Fruit fly (Drosophila melanogaster) whole organism, embryonic: ENCODE data around the gene bwa.
A peak's percentile ranks its signal among the peaks of the same experiment; 100 is the strongest.

Experiments
- Awh ChIP-seq: fragments of 200-800 bp; sonication (Bioruptor generic); IDR thresholded peaks from 2 replicates; pipeline ENCODE4, ENCODE4 v1.3.6; 2022; ENCODE audit warnings: missing biosample characterization, missing genetic modification characterization
- BtbVII ChIP-seq: fragments of 200-800 bp; sonication (Bioruptor generic); optimal IDR thresholded peaks from 3 replicates; lab custom pipeline; 2017; ENCODE audit warnings: missing biosample characterization, mild to moderate bottlenecking, missing genetic modification characterization
- CG10462 ChIP-seq: fragments of 200-800 bp; sonication (Bioruptor generic); optimal IDR thresholded peaks from 2 replicates; lab custom pipeline; 2016; ENCODE audit warnings: missing biosample characterization, missing genetic modification characterization
- CG11456 ChIP-seq: fragments of 200-800 bp; sonication (Bioruptor generic); IDR thresholded peaks from 3 replicates; pipeline ENCODE4 v1.3.6; 2022; ENCODE audit warnings: missing biosample characterization, missing genetic modification characterization
- CG11560 ChIP-seq: fragments of 200-800 bp; sonication (Bioruptor generic); IDR thresholded peaks from 3 replicates; pipeline ENCODE4 v1.3.6; 2022; ENCODE audit warnings: missing biosample characterization, missing genetic modification characterization
- CG15601 ChIP-seq: fragments of 200-800 bp; sonication (Bioruptor generic); optimal IDR thresholded peaks from 3 replicates; lab custom pipeline; 2019; ENCODE audit warnings: missing biosample characterization, mild to moderate bottlenecking, missing genetic modification characterization, moderate library complexity
- CG1603 ChIP-seq: fragments of 200-800 bp; sonication (Bioruptor generic); optimal IDR thresholded peaks from 2 replicates; lab custom pipeline; 2019; ENCODE audit warnings: missing biosample characterization, mild to moderate bottlenecking, missing genetic modification characterization, moderate library complexity
- CG17328 ChIP-seq: fragments of 200-800 bp; sonication (Bioruptor generic); IDR thresholded peaks from 2 replicates; pipeline ENCODE4 v1.3.6; 2022; ENCODE audit warnings: missing biosample characterization, missing genetic modification characterization
- CG17359 ChIP-seq: fragments of 200-800 bp; sonication (Bioruptor generic); optimal IDR thresholded peaks from 3 replicates; lab custom pipeline; 2018; ENCODE audit warnings: missing biosample characterization, mild to moderate bottlenecking, missing genetic modification characterization, moderate library complexity
- CG18619 ChIP-seq: fragments of 200-800 bp; sonication (Bioruptor generic); optimal IDR thresholded peaks from 3 replicates; lab custom pipeline; 2017; ENCODE audit warnings: missing biosample characterization, mild to moderate bottlenecking, missing genetic modification characterization
- CG2129 ChIP-seq: fragments of 200-800 bp; sonication (Bioruptor generic); IDR thresholded peaks from 2 replicates; pipeline ENCODE4 v1.3.6; 2022; ENCODE audit warnings: missing biosample characterization, missing genetic modification characterization; ENCODE audit not compliant: partially characterized antibody
- CG2678 ChIP-seq: fragments of 200-800 bp; sonication (Bioruptor generic); optimal IDR thresholded peaks from 3 replicates; lab custom pipeline; 2019; ENCODE audit warnings: missing biosample characterization, mild to moderate bottlenecking, missing genetic modification characterization, moderate library complexity
- CG2875 ChIP-seq: fragments of 200-800 bp; sonication (Bioruptor generic); optimal IDR thresholded peaks from 2 replicates; lab custom pipeline; 2017; ENCODE audit warnings: missing biosample characterization, mild to moderate bottlenecking, missing genetic modification characterization, missing genetic modification reagents
- CG2889 ChIP-seq: fragments of 200-800 bp; sonication (Bioruptor generic); IDR thresholded peaks from 3 replicates; pipeline ENCODE4 v1.3.6; 2022; ENCODE audit warnings: missing biosample characterization, missing genetic modification characterization
- CG3281 ChIP-seq: fragments of 200-800 bp; sonication (Bioruptor generic); optimal IDR thresholded peaks from 3 replicates; lab custom pipeline; 2017; ENCODE audit warnings: missing biosample characterization, mild to moderate bottlenecking, missing genetic modification characterization
- CG3838 ChIP-seq: fragments of 200-800 bp; sonication (Bioruptor generic); optimal IDR thresholded peaks from 3 replicates; lab custom pipeline; 2016; ENCODE audit warnings: missing biosample characterization, missing genetic modification characterization
- CG42726 ChIP-seq: fragments of 200-800 bp; sonication (Bioruptor generic); IDR thresholded peaks from 2 replicates; pipeline ENCODE4 v1.3.6; 2022; ENCODE audit warnings: missing biosample characterization, missing genetic modification characterization; ENCODE audit not compliant: partially characterized antibody
- CG4328 ChIP-seq: fragments of 200-800 bp; sonication (Bioruptor generic); optimal IDR thresholded peaks from 3 replicates; lab custom pipeline; 2017; ENCODE audit warnings: missing biosample characterization, missing genetic modification reagents, missing genetic modification characterization
- CG43689 ChIP-seq: fragments of 200-800 bp; sonication (Bioruptor generic); IDR thresholded peaks from 2 replicates; pipeline ENCODE4 v1.3.6; 2022; ENCODE audit warnings: missing biosample characterization, missing genetic modification characterization
- CG6813 ChIP-seq: fragments of 200-800 bp; sonication (Bioruptor generic); optimal IDR thresholded peaks from 2 replicates; lab custom pipeline; 2017; ENCODE audit warnings: missing biosample characterization, missing genetic modification characterization, mild to moderate bottlenecking, moderate library complexity, missing genetic modification reagents
- CG8290 ChIP-seq, 3 experiments: fragments of 200-800 bp; sonication (Bioruptor generic); optimal IDR thresholded peaks; 2 replicates each; lab custom pipeline; 2016 to 2019; ENCODE audit warnings: missing biosample characterization in 3 of 3, missing genetic modification characterization in 3 of 3, mild to moderate bottlenecking in 2 of 3, moderate library complexity in 1 of 3
- Fer1 ChIP-seq: fragments of 200-800 bp; sonication (Bioruptor generic); optimal IDR thresholded peaks from 2 replicates; lab custom pipeline; 2017; ENCODE audit warnings: missing biosample characterization, mild to moderate bottlenecking, missing genetic modification characterization
- H2.0 ChIP-seq: fragments of 200-800 bp; sonication (Bioruptor generic); IDR thresholded peaks from 2 replicates; pipeline ENCODE4 v1.3.6; 2022; ENCODE audit warnings: missing biosample characterization, missing genetic modification characterization
- MTF-1 ChIP-seq: fragments of 200-800 bp; sonication (Bioruptor generic); optimal IDR thresholded peaks from 2 replicates; lab custom pipeline; 2018; ENCODE audit warnings: missing biosample characterization, mild to moderate bottlenecking, missing genetic modification characterization, borderline replicate concordance
- Med ChIP-seq: fragments of 200-800 bp; sonication (Bioruptor generic); peaks from one replicate; lab custom pipeline; 2016; ENCODE audit warnings: missing biosample characterization, missing genetic modification characterization, mild to moderate bottlenecking, inconsistent platforms, moderate library complexity
- Mrtf ChIP-seq: fragments of 200-800 bp; sonication (Bioruptor generic); IDR thresholded peaks from 3 replicates; pipeline ENCODE4 v1.3.6; 2022; ENCODE audit warnings: missing biosample characterization, missing genetic modification characterization
- Oli ChIP-seq: fragments of 200-800 bp; sonication (Bioruptor generic); optimal IDR thresholded peaks from 2 replicates; lab custom pipeline; 2018; ENCODE audit warnings: missing biosample characterization, mild to moderate bottlenecking, missing genetic modification characterization, moderate library complexity
- PHDP ChIP-seq: fragments of 200-800 bp; sonication (Bioruptor generic); optimal IDR thresholded peaks from 3 replicates; lab custom pipeline; 2018; ENCODE audit warnings: missing biosample characterization, mild to moderate bottlenecking, missing genetic modification characterization, moderate library complexity
- Ptx1 ChIP-seq: fragments of 200-800 bp; sonication (Bioruptor generic); IDR thresholded peaks from 2 replicates; pipeline ENCODE4 v1.3.6; 2022; ENCODE audit warnings: missing biosample characterization, missing genetic modification characterization
- Vsx1 ChIP-seq: fragments of 200-800 bp; sonication (Bioruptor generic); optimal IDR thresholded peaks from 2 replicates; lab custom pipeline; 2017; ENCODE audit warnings: missing biosample characterization, mild to moderate bottlenecking, missing genetic modification characterization, missing genetic modification reagents
- Xbp1 ChIP-seq: fragments of 200-800 bp; sonication (Bioruptor generic); optimal IDR thresholded peaks from 3 replicates; lab custom pipeline; 2016; ENCODE audit warnings: missing biosample characterization, mild to moderate bottlenecking, missing genetic modification characterization
- bsh ChIP-seq, 2 experiments: fragments of 200-800 bp; sonication (Bioruptor generic); optimal IDR thresholded peaks; 2 replicates each; lab custom pipeline; 2017 to 2018; ENCODE audit warnings: mild to moderate bottlenecking in 2 of 2, missing biosample characterization in 2 of 2, missing genetic modification characterization in 2 of 2, moderate library complexity in 1 of 2
- cwo ChIP-seq: fragments of 200-800 bp; sonication (Bioruptor generic); optimal IDR thresholded peaks from 3 replicates; lab custom pipeline; 2017; ENCODE audit warnings: missing biosample characterization, missing genetic modification characterization, mild to moderate bottlenecking, moderate library complexity, missing genetic modification reagents
- exex ChIP-seq: fragments of 200-800 bp; sonication (Bioruptor generic); optimal IDR thresholded peaks from 4 replicates; lab custom pipeline; 2018; ENCODE audit warnings: missing biosample characterization, mild to moderate bottlenecking, missing genetic modification characterization, moderate library complexity
- gcm ChIP-seq: fragments of 200-800 bp; sonication (Bioruptor generic); optimal IDR thresholded peaks from 2 replicates; lab custom pipeline; 2019; ENCODE audit warnings: missing biosample characterization, mild to moderate bottlenecking, missing genetic modification characterization, moderate library complexity
- gfzf ChIP-seq: fragments of 200-800 bp; sonication (Bioruptor generic); optimal IDR thresholded peaks from 2 replicates; lab custom pipeline; 2016; ENCODE audit warnings: missing biosample characterization, mild to moderate bottlenecking, missing genetic modification characterization, moderate library complexity
- jing ChIP-seq: fragments of 200-800 bp; sonication (Bioruptor generic); optimal IDR thresholded peaks from 2 replicates; lab custom pipeline; 2018; ENCODE audit warnings: missing biosample characterization, mild to moderate bottlenecking, missing genetic modification characterization
- mld ChIP-seq: fragments of 200-800 bp; sonication (Bioruptor generic); IDR thresholded peaks from 3 replicates; pipeline ENCODE4 v1.3.6; 2022; ENCODE audit warnings: missing biosample characterization, missing genetic modification characterization; ENCODE audit not compliant: partially characterized antibody
- odd ChIP-seq: fragments of 200-800 bp; sonication (Bioruptor generic); optimal IDR thresholded peaks from 2 replicates; lab custom pipeline; 2017; ENCODE audit warnings: missing biosample characterization, mild to moderate bottlenecking, missing genetic modification characterization
- pho ChIP-seq: fragments of 200-800 bp; sonication (Bioruptor generic); optimal IDR thresholded peaks from 2 replicates; lab custom pipeline; 2016; ENCODE audit warnings: missing biosample characterization, missing genetic modification characterization
- psq ChIP-seq: fragments of 200-800 bp; sonication (Bioruptor generic); optimal IDR thresholded peaks from 2 replicates; lab custom pipeline; 2017; ENCODE audit warnings: missing biosample characterization, missing genetic modification characterization
- pzg ChIP-seq: fragments of 200-800 bp; sonication (Bioruptor generic); optimal IDR thresholded peaks from 3 replicates; lab custom pipeline; 2018; ENCODE audit warnings: missing biosample characterization, mild to moderate bottlenecking, missing genetic modification characterization, moderate library complexity
- sna ChIP-seq: fragments of 200-800 bp; sonication (Bioruptor generic); IDR thresholded peaks from 2 replicates; pipeline ENCODE4 v1.3.6; 2022; ENCODE audit warnings: missing biosample characterization, missing genetic modification characterization; ENCODE audit not compliant: partially characterized antibody
- toy ChIP-seq: fragments of 200-800 bp; sonication (Bioruptor generic); IDR thresholded peaks from 2 replicates; pipeline ENCODE4 v1.3.6; 2022; ENCODE audit warnings: missing biosample characterization, missing genetic modification characterization
- ttk ChIP-seq: fragments of 200-800 bp; sonication (Bioruptor generic); IDR thresholded peaks from 2 replicates; pipeline ENCODE4 v2.1.2; 2022; ENCODE audit warnings: missing biosample characterization, missing genetic modification characterization
- tup ChIP-seq: fragments of 200-800 bp; sonication (Bioruptor generic); optimal IDR thresholded peaks from 2 replicates; lab custom pipeline; 2016; ENCODE audit warnings: missing biosample characterization, mild to moderate bottlenecking, missing genetic modification characterization, moderate library complexity
- unpg ChIP-seq: fragments of 200-800 bp; sonication (Bioruptor generic); optimal IDR thresholded peaks from 3 replicates; lab custom pipeline; 2018; ENCODE audit warnings: missing biosample characterization, mild to moderate bottlenecking, missing genetic modification characterization, moderate library complexity
- usp ChIP-seq: fragments of >200 bp; optimal IDR thresholded peaks from 2 replicates; lab custom pipeline; 2017; ENCODE audit warnings: missing biosample characterization, missing genetic modification characterization
- vvl ChIP-seq: fragments of 200-800 bp; sonication (Bioruptor generic); IDR thresholded peaks from 2 replicates; pipeline ENCODE4 v1.3.6; 2022; ENCODE audit warnings: missing biosample characterization, missing genetic modification characterization
- wek ChIP-seq: fragments of 200-800 bp; sonication (Bioruptor generic); optimal IDR thresholded peaks from 3 replicates; lab custom pipeline; 2018; ENCODE audit warnings: missing biosample characterization, mild to moderate bottlenecking, missing genetic modification characterization, moderate library complexity

Gene bwa

DNA sequence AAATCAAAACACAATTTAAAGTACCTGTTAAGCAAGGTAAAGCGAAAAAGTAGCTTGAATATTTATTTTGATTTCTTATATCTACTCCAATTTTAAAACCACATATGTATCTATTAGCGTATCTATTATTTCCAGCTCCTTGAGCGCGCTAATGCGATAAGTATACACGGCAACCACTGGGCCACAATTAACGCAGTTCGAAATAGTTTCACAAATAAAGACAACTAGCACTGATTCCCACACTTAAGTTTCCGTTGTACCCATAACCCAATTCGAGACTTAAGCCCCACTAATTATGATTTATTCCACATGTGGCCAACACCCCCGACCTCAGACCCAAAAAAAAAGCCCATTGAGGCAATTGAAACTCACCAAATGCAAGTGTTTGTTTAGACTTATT is 49.7 kb upstream of the bwa start (continued):
- TF ChIP-seq exex (tag; lab: Kevin White, UChicago) (no peak), vvl (GFP tag; lab: Robert Waterston, UW) (no peak), Fer1 (peak; percentile 45), CG2678 (tag; lab: Kevin White, UChicago) (peak; percentile 39), CG1603 (tag; lab: Kevin White, UChicago) (peak; percentile 11), BtbVII (GFP tag; lab: Kevin White, UChicago) (peak; percentile 19), cwo (GFP tag; lab: Kevin White, UChicago) (no peak), unpg (GFP tag; lab: Kevin White, UChicago) (peak; percentile 5), Med (GFP tag; lab: Kevin White, UChicago) (peak; percentile 59), CG11560 (tag; lab: Robert Waterston, UW) (no peak), pzg (GFP tag; lab: Kevin White, UChicago) (no peak), odd (GFP tag; lab: Kevin White, UChicago) (peak; percentile 31), CG43689 (GFP tag; lab: Robert Waterston, UW) (no peak), wek (GFP tag; lab: Kevin White, UChicago) (peak; percentile 55), CG2889 (no peak), Ptx1 (GFP tag; lab: Robert Waterston, UW) (no peak), mld (no peak), Vsx1 (GFP tag; lab: Kevin White, UChicago) (peak; percentile 6), CG11456 (GFP tag; lab: Robert Waterston, UW) (no peak), MTF-1 (GFP tag; lab: Kevin White, UChicago) (peak; percentile 20), Awh (GFP tag; lab: Robert Waterston, UW) (0 out of 2 replicates have a peak, but pooled peaks have one; percentile 51), ttk (no peak), jing (GFP tag; lab: Kevin White, UChicago) (no peak), CG42726 (no peak), CG10462 (GFP tag; lab: Kevin White, UChicago) (no peak), CG3838 (no peak), tup (GFP tag; lab: Kevin White, UChicago) (no peak), CG6813 (GFP tag; lab: Kevin White, UChicago) (peak; percentile 1), bsh (GFP tag; optimal IDR thresholded peaks at IDR 0.05; lab: Kevin White, UChicago) (peak in 1 of 2 experiments; percentile 18), CG2875 (GFP tag; lab: Kevin White, UChicago) (peak; percentile 23), gcm (GFP tag; lab: Kevin White, UChicago) (no peak), gfzf (GFP tag; lab: Kevin White, UChicago) (no peak), Mrtf (GFP tag; lab: Robert Waterston, UW) (no peak), PHDP (tag; lab: Kevin White, UChicago) (peak; percentile 20), CG3281 (no peak), sna (GFP tag; lab: Robert Waterston, UW) (no peak), CG4328 (GFP tag; lab: Kevin White, UChicago) (peak; percentile 35), usp (GFP tag; lab: Kevin White, UChicago) (no peak), pho (no peak), toy (GFP tag; lab: Robert Waterston, UW) (no peak), H2.0 (GFP tag; lab: Robert Waterston, UW) (no peak), CG18619 (GFP tag; lab: Kevin White, UChicago) (peak; percentile 15), CG15601 (tag; lab: Kevin White, UChicago) (peak; percentile 47), CG2129 (GFP tag; lab: Robert Waterston, UW) (no peak), Oli (tag; lab: Kevin White, UChicago) (no peak), CG17359 (tag; lab: Kevin White, UChicago) (peak; percentile 6), CG8290 (GFP tag; optimal IDR thresholded peaks at IDR 0.05; lab: Kevin White, UChicago) (no peak), CG8290 (tag; optimal IDR thresholded peaks at IDR 0.05; lab: Kevin White, UChicago) (peak in 1 of 2 experiments; percentile 4), psq (GFP tag; lab: Kevin White, UChicago) (no peak), CG17328 (no peak), Xbp1 (GFP tag; lab: Kevin White, UChicago) (no peak)
